Fruit fly (Drosophila melanogaster) whole organism, embryonic: ENCODE data around the gene CG9682.

Source experiments
- Ada2b ChIP-seq: fragments of 200-800 bp; sonication (Bioruptor generic); IDR thresholded peaks from 2 replicates; pipeline ENCODE4 v1.3.6; 2022; ENCODE audit warnings: missing biosample characterization, missing genetic modification characterization
- Antp ChIP-seq: fragments of 200-800 bp; sonication (Bioruptor generic); optimal IDR thresholded peaks from 3 replicates; lab custom pipeline; 2016; ENCODE audit warnings: missing biosample characterization, missing genetic modification characterization
- Atf3 ChIP-seq: fragments of 200-800 bp; sonication (Bioruptor generic); optimal IDR thresholded peaks from 3 replicates; lab custom pipeline; 2016; ENCODE audit warnings: missing biosample characterization, missing genetic modification characterization
- Awh ChIP-seq: fragments of 200-800 bp; sonication (Bioruptor generic); IDR thresholded peaks from 2 replicates; pipeline ENCODE4, ENCODE4 v1.3.6; 2022; ENCODE audit warnings: missing biosample characterization, missing genetic modification characterization
- BtbVII ChIP-seq: fragments of 200-800 bp; sonication (Bioruptor generic); optimal IDR thresholded peaks from 3 replicates; lab custom pipeline; 2017; ENCODE audit warnings: missing biosample characterization, mild to moderate bottlenecking, missing genetic modification characterization
- CG12769 ChIP-seq: fragments of 200-800 bp; sonication (Bioruptor generic); optimal IDR thresholded peaks from 2 replicates; lab custom pipeline; 2019; ENCODE audit warnings: missing biosample characterization, mild to moderate bottlenecking, missing genetic modification characterization, moderate library complexity
- CG15696 ChIP-seq: fragments of 200-800 bp; sonication (Bioruptor generic); optimal IDR thresholded peaks from 2 replicates; lab custom pipeline; 2019; ENCODE audit warnings: missing biosample characterization, mild to moderate bottlenecking, missing genetic modification characterization, moderate library complexity
- CG17568 ChIP-seq: fragments of 200-800 bp; sonication (Bioruptor generic); optimal IDR thresholded peaks from 2 replicates; lab custom pipeline; 2018; ENCODE audit warnings: missing biosample characterization, mild to moderate bottlenecking, missing genetic modification characterization, moderate library complexity
- CG1792 ChIP-seq: fragments of 200-800 bp; sonication (Bioruptor generic); optimal IDR thresholded peaks from 2 replicates; lab custom pipeline; 2016; ENCODE audit warnings: missing biosample characterization, missing genetic modification characterization
- CG18262 ChIP-seq: fragments of 200-800 bp; optimal IDR thresholded peaks from 3 replicates; lab custom pipeline; 2019; ENCODE audit warnings: missing biosample characterization, mild to moderate bottlenecking, missing genetic modification characterization, moderate library complexity
- CG2129 ChIP-seq: fragments of 200-800 bp; sonication (Bioruptor generic); IDR thresholded peaks from 2 replicates; pipeline ENCODE4 v1.3.6; 2022; ENCODE audit warnings: missing biosample characterization, missing genetic modification characterization; ENCODE audit not compliant: partially characterized antibody
- CG2202 ChIP-seq: fragments of 200-800 bp; sonication (Bioruptor generic); optimal IDR thresholded peaks from 2 replicates; lab custom pipeline; 2018; ENCODE audit warnings: missing biosample characterization, mild to moderate bottlenecking, missing genetic modification characterization
- CG4424 ChIP-seq: fragments of 200-800 bp; sonication (Bioruptor generic); optimal IDR thresholded peaks from 3 replicates; lab custom pipeline; 2016; ENCODE audit warnings: missing biosample characterization, missing genetic modification characterization
- CG5953 ChIP-seq: fragments of 200-800 bp; sonication (Bioruptor generic); IDR thresholded peaks from 2 replicates; pipeline ENCODE4 v1.3.6; 2022; ENCODE audit warnings: missing biosample characterization, missing genetic modification characterization
- CG8089 ChIP-seq: fragments of 200-800 bp; sonication (Bioruptor generic); optimal IDR thresholded peaks from 3 replicates; lab custom pipeline; 2016; ENCODE audit warnings: missing biosample characterization, missing genetic modification characterization
- CG9727 ChIP-seq: fragments of 200-800 bp; sonication (Bioruptor generic); optimal IDR thresholded peaks from 3 replicates; lab custom pipeline; 2017; ENCODE audit warnings: missing biosample characterization, mild to moderate bottlenecking, missing genetic modification characterization
- D ChIP-seq, 2 experiments: fragments of 200-800 bp in 1 of 2; fragments of >200 bp in 1 of 2; sonication (Bioruptor generic) in 1 of 2; optimal IDR thresholded peaks; 2 replicates in 1 of 2; 3 replicates in 1 of 2; lab custom pipeline; 2017; ENCODE audit warnings: mild to moderate bottlenecking in 1 of 2, missing biosample characterization in 1 of 2, missing genetic modification characterization in 1 of 2, missing genetic modification reagents in 1 of 2
- E2f2 ChIP-seq: fragments of 200-800 bp; sonication (Bioruptor generic); IDR thresholded peaks from 2 replicates; pipeline ENCODE4 v1.3.6; 2022; ENCODE audit warnings: missing biosample characterization, missing genetic modification characterization
- H2.0 ChIP-seq: fragments of 200-800 bp; sonication (Bioruptor generic); IDR thresholded peaks from 2 replicates; pipeline ENCODE4 v1.3.6; 2022; ENCODE audit warnings: missing biosample characterization, missing genetic modification characterization
- Hr3 ChIP-seq: fragments of 200-800 bp; sonication (Bioruptor generic); optimal IDR thresholded peaks from 3 replicates; lab custom pipeline; 2016; ENCODE audit warnings: missing biosample characterization, missing genetic modification characterization
- Kr ChIP-seq: fragments of 200-800 bp; sonication (Bioruptor generic); optimal IDR thresholded peaks from 2 replicates; lab custom pipeline; 2017; ENCODE audit warnings: missing biosample characterization, mild to moderate bottlenecking, missing genetic modification characterization
- NFAT ChIP-seq: fragments of 200-800 bp; sonication (Bioruptor generic); IDR thresholded peaks from 2 replicates; pipeline ENCODE4 v1.3.6; 2022; ENCODE audit warnings: missing biosample characterization, missing genetic modification characterization
- NK7.1 ChIP-seq: fragments of 200-800 bp; sonication (Bioruptor generic); optimal IDR thresholded peaks from 3 replicates; lab custom pipeline; 2016; ENCODE audit warnings: missing biosample characterization, missing genetic modification characterization
- Sox102F ChIP-seq: fragments of 200-800 bp; sonication (Bioruptor generic); optimal IDR thresholded peaks from 2 replicates; lab custom pipeline; 2018; ENCODE audit warnings: missing biosample characterization, mild to moderate bottlenecking, missing genetic modification characterization, moderate library complexity
- Tbp ChIP-seq: fragments of >200 bp; optimal IDR thresholded peaks from 2 replicates; lab custom pipeline; 2018; ENCODE audit warnings: missing biosample characterization, missing genetic modification characterization
- ab ChIP-seq: fragments of 200-800 bp; sonication (Bioruptor generic); optimal IDR thresholded peaks from 2 replicates; lab custom pipeline; 2016; ENCODE audit warnings: missing biosample characterization, missing genetic modification characterization
- caup ChIP-seq: fragments of 200-800 bp; sonication (Bioruptor generic); optimal IDR thresholded peaks from 3 replicates; lab custom pipeline; 2017; ENCODE audit warnings: missing biosample characterization, mild to moderate bottlenecking, missing genetic modification characterization, moderate library complexity; ENCODE audit not compliant: severe bottlenecking
- corto ChIP-seq: fragments of 200-800 bp; sonication (Bioruptor generic); optimal IDR thresholded peaks from 2 replicates; lab custom pipeline; 2016; ENCODE audit warnings: missing biosample characterization, mild to moderate bottlenecking, missing genetic modification characterization, moderate library complexity
- crp ChIP-seq, 2 experiments: fragments of 200-800 bp; sonication (Bioruptor generic); optimal IDR thresholded peaks; 2 replicates in 1 of 2; 3 replicates in 1 of 2; lab custom pipeline; 2017; ENCODE audit warnings: missing biosample characterization in 2 of 2, missing genetic modification characterization in 2 of 2, mild to moderate bottlenecking in 1 of 2, moderate library complexity in 1 of 2
- disco-r ChIP-seq: fragments of 200-800 bp; sonication (Bioruptor generic); optimal IDR thresholded peaks from 2 replicates; lab custom pipeline; 2016; ENCODE audit warnings: missing biosample characterization, missing genetic modification characterization
- gcm2 ChIP-seq: fragments of 200-800 bp; sonication (Bioruptor generic); optimal IDR thresholded peaks from 2 replicates; lab custom pipeline; 2016; ENCODE audit warnings: missing biosample characterization, missing genetic modification characterization
- grn ChIP-seq: fragments of 200-800 bp; sonication (Bioruptor generic); optimal IDR thresholded peaks from 3 replicates; lab custom pipeline; 2017; ENCODE audit warnings: missing biosample characterization, missing genetic modification characterization
- kah ChIP-seq: fragments of 200-800 bp; sonication (Bioruptor generic); optimal IDR thresholded peaks from 2 replicates; lab custom pipeline; 2018; ENCODE audit warnings: missing biosample characterization, mild to moderate bottlenecking, missing genetic modification characterization
- maf-S ChIP-seq: fragments of 200-800 bp; sonication (Bioruptor generic); optimal IDR thresholded peaks from 2 replicates; lab custom pipeline; 2016; ENCODE audit warnings: missing biosample characterization, missing genetic modification characterization
- nerfin-1 ChIP-seq: fragments of 200-800 bp; sonication (Bioruptor generic); optimal IDR thresholded peaks from 3 replicates; lab custom pipeline; 2019; ENCODE audit warnings: missing biosample characterization, mild to moderate bottlenecking, missing genetic modification characterization, moderate library complexity
- oc ChIP-seq: fragments of 200-800 bp; sonication (Bioruptor generic); optimal IDR thresholded peaks from 2 replicates; lab custom pipeline; 2018; ENCODE audit warnings: missing biosample characterization, mild to moderate bottlenecking, missing genetic modification characterization, moderate library complexity
- org-1 ChIP-seq: fragments of 200-800 bp; sonication (Bioruptor generic); optimal IDR thresholded peaks from 2 replicates; lab custom pipeline; 2017; ENCODE audit warnings: missing biosample characterization, missing genetic modification characterization
- pfk ChIP-seq: fragments of 200-800 bp; sonication (Bioruptor generic); optimal IDR thresholded peaks from 2 replicates; lab custom pipeline; 2018; ENCODE audit warnings: missing biosample characterization, mild to moderate bottlenecking, missing genetic modification characterization, moderate library complexity
- pzg ChIP-seq: fragments of 200-800 bp; sonication (Bioruptor generic); optimal IDR thresholded peaks from 3 replicates; lab custom pipeline; 2018; ENCODE audit warnings: missing biosample characterization, mild to moderate bottlenecking, missing genetic modification characterization, moderate library complexity
- rib ChIP-seq: fragments of 200-800 bp; sonication (Bioruptor generic); IDR thresholded peaks from 2 replicates; pipeline ENCODE4 v1.3.6; 2022; ENCODE audit warnings: missing biosample characterization, missing genetic modification characterization
- row ChIP-seq: fragments of 200-800 bp; sonication (Bioruptor generic); IDR thresholded peaks from 3 replicates; pipeline ENCODE4 v1.3.6; 2022; ENCODE audit warnings: missing biosample characterization, missing genetic modification characterization
- seq ChIP-seq: fragments of 200-800 bp; sonication (Bioruptor generic); IDR thresholded peaks from 2 replicates; pipeline ENCODE4 v1.3.6; 2022; ENCODE audit warnings: missing biosample characterization, missing genetic modification characterization
- sim ChIP-seq: fragments of 200-800 bp; sonication (Bioruptor generic); IDR thresholded peaks from 2 replicates; pipeline ENCODE4 v1.3.6; 2022; ENCODE audit warnings: missing biosample characterization, missing genetic modification characterization
- so ChIP-seq: fragments of 200-800 bp; sonication (Bioruptor generic); IDR thresholded peaks from 3 replicates; pipeline ENCODE4 v1.3.6; 2022; ENCODE audit warnings: missing biosample characterization, missing genetic modification characterization
- stc ChIP-seq: fragments of 200-800 bp; sonication (Bioruptor generic); IDR thresholded peaks from 2 replicates; pipeline ENCODE4 v1.3.6; 2022; ENCODE audit warnings: missing biosample characterization, missing genetic modification characterization
- stwl ChIP-seq: fragments of 200-800 bp; sonication (Bioruptor generic); optimal IDR thresholded peaks from 3 replicates; lab custom pipeline; 2018; ENCODE audit warnings: missing biosample characterization, mild to moderate bottlenecking, missing genetic modification characterization, moderate library complexity
- trh ChIP-seq: fragments of 200-800 bp; sonication (Bioruptor generic); optimal IDR thresholded peaks from 2 replicates; lab custom pipeline; 2016; ENCODE audit warnings: missing biosample characterization, missing genetic modification characterization
- twi ChIP-seq: fragments of 200-800 bp; optimal IDR thresholded peaks from 2 replicates; lab custom pipeline; 2019; ENCODE audit warnings: missing biosample characterization, mild to moderate bottlenecking, missing genetic modification characterization, moderate library complexity
- yki ChIP-seq: fragments of >200 bp; optimal IDR thresholded peaks from 3 replicates; lab custom pipeline; 2018

CG9682 gene

DNA sequence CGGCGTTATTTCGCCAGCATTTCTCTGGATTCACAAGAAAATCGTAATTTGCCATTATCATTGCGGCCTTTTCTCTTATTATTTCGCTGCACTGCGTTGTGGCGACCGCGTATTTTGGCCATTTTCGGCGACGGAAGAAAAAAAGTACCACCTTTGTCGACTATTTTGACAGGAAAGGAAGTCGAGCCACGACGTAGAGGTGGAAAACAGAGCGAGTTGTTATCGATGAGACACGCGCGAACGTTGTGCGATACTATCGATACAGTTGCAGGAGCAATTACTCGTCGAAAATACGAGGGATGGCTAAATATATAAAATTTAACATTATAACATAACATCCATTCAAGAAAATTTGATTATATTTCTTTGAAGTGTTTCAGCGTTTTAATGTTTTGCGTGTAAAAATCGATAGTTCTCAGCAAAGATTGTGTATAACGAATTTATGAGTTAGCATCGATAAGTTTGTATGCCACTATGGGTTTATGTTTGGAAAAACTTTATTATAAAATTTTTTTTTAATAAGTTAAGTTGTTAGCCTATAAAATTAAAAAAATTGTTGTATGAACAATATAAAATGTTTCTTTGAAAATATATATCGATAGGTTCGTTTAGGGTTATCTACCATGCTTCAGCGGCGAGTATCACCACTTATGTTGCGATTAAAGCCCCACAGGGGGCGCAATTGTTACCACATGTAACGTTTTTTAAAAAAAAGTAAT lies 41.8 kb upstream of the CG9682 start, which contains the start of gene RpS7 (continued):
- peak; percentile 30 for TF ChIP-seq disco-r (GFP tag; lab: Kevin White, UChicago)
- TF ChIP-seq nerfin-1 (tag; lab: Kevin White, UChicago): peak; percentile 65
- TF ChIP-seq Sox102F (GFP tag; lab: Kevin White, UChicago): peak; percentile 20
- 0 out of 3 replicates have a peak, but pooled peaks have one; percentile 31 for TF ChIP-seq so (GFP tag; lab: Robert Waterston, UW)
- peak; percentile 83 for TF ChIP-seq Awh (GFP tag; lab: Robert Waterston, UW)
- peak; percentile 76 for TF ChIP-seq CG2202 (tag; lab: Kevin White, UChicago)
- peak; percentile 55 for TF ChIP-seq stwl
- TF ChIP-seq NFAT: peak; percentile 79; the same call in 1 of the 2 replicates
- TF ChIP-seq kah (GFP tag; lab: Kevin White, UChicago): peak; percentile 84
- peak; percentile 84 for TF ChIP-seq BtbVII
- TF ChIP-seq rib: peak; percentile 66
- peak; percentile 78 for TF ChIP-seq H2.0 (GFP tag; lab: Robert Waterston, UW)
- TF ChIP-seq Antp: no peak
- TF ChIP-seq CG2129 (GFP tag; lab: Robert Waterston, UW): peak; percentile 96
- peak; percentile 75 for TF ChIP-seq CG5953 (GFP tag; lab: Robert Waterston, UW)
- TF ChIP-seq CG1792 (GFP tag; lab: Kevin White, UChicago): peak; percentile 9
- peak; percentile 50 for TF ChIP-seq seq
- TF ChIP-seq trh: peak; percentile 6
- TF ChIP-seq CG15696 (tag; lab: Kevin White, UChicago): no peak
- peak; percentile 28 for TF ChIP-seq gcm2
- peak; percentile 76 for TF ChIP-seq stc (GFP tag; lab: Robert Waterston, UW)
- peak; percentile 90 for TF ChIP-seq CG17568 (GFP tag; lab: Kevin White, UChicago)
- TF ChIP-seq row (GFP tag; lab: Robert Waterston, UW): peak; percentile 61
- TF ChIP-seq twi: peak; percentile 0
- TF ChIP-seq D (optimal IDR thresholded peaks at IDR 0.05; lab: Kevin White, UChicago): no peak
- peak; percentile 46 for TF ChIP-seq D (GFP tag; optimal IDR thresholded peaks at IDR 0.05; lab: Kevin White, UChicago)
- peak; percentile 86 for TF ChIP-seq caup (GFP tag; lab: Kevin White, UChicago)
- TF ChIP-seq Kr (GFP tag; lab: Kevin White, UChicago): peak; percentile 55
- no peak for TF ChIP-seq yki (lab: Kevin White, UChicago)
- TF ChIP-seq Hr3 (GFP tag; lab: Kevin White, UChicago): peak; percentile 38
- peak; percentile 38 for TF ChIP-seq CG12769 (tag; lab: Kevin White, UChicago)
- TF ChIP-seq maf-S (GFP tag; lab: Kevin White, UChicago): no peak
- no peak for TF ChIP-seq ab (GFP tag; lab: Kevin White, UChicago)
- peak; percentile 60; the same call in 1 of the 2 replicates for TF ChIP-seq sim (GFP tag; lab: Robert Waterston, UW)
- TF ChIP-seq Tbp (GFP tag; lab: Kevin White, UChicago): no peak
- TF ChIP-seq pfk: peak; percentile 71
- peak; percentile 50; the same call in 1 of the 2 replicates for TF ChIP-seq Ada2b (GFP tag; lab: Robert Waterston, UW)
- TF ChIP-seq CG4424 (GFP tag; lab: Kevin White, UChicago): peak; percentile 78
- peak; percentile 69 for TF ChIP-seq CG18262 (tag; lab: Kevin White, UChicago)
- peak; percentile 32 for TF ChIP-seq oc (tag; lab: Kevin White, UChicago)
- peak; percentile 5 for TF ChIP-seq grn (GFP tag; lab: Kevin White, UChicago)
- peak; percentile 27 for TF ChIP-seq CG8089
- peak; percentile 89 for TF ChIP-seq CG9727 (GFP tag; lab: Kevin White, UChicago)
- TF ChIP-seq Atf3: no peak
- TF ChIP-seq corto (GFP tag; lab: Kevin White, UChicago): no peak
- TF ChIP-seq org-1 (GFP tag; lab: Kevin White, UChicago): peak; percentile 65
- TF ChIP-seq E2f2: peak; percentile 44; the same call in 1 of the 2 replicates
- TF ChIP-seq pzg (GFP tag; lab: Kevin White, UChicago): peak; percentile 54
- peak; percentile 46 for TF ChIP-seq NK7.1 (GFP tag; lab: Kevin White, UChicago)
- peak in 1 of 2 experiments; percentile 35 for TF ChIP-seq crp (GFP tag; optimal IDR thresholded peaks at IDR 0.05; lab: Kevin White, UChicago)
